Worm (Caenorhabditis elegans): Measurements from ENCODE around the gene math-24.

DNA sequence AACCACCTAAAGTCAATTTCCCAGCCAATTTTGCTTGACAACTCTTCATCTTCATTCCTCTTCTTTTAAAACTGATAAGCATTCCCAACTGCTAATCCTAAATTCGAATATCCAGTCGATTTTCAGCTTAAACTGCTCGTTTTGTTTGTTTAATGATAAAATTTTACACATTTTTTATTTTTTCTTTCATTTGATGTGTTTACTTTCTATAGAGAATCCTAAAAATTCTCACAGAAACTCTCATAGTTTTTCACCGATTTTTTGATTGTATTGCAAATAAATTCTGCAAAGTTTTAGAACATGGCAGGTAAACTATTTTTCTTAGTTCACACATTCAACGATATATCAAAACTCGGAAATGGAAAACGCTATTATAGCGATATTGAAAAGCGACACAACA lies 4.3 kb upstream of the math-24 start, which contains the start of gene math-25:
- TF ChIP-seq med-1 (GFP tag; optimal IDR thresholded peaks at IDR 0.05; ENCODE audit: insufficient read depth) (no peak), cog-1 (tag; optimal IDR thresholded peaks at IDR 0.05) (no peak), klf-2 (GFP tag; conservative IDR thresholded peaks at IDR 0.05) (no peak), ztf-23 (GFP tag; IDR thresholded peaks at IDR 0.05) (no peak), ref-1 (GFP tag; conservative IDR thresholded peaks at IDR 0.05) (no peak), T22C8.4 (GFP tag; IDR thresholded peaks at IDR 0.05) (no peak)
